Fruit fly (Drosophila melanogaster) whole organism, embryonic: Measurements from ENCODE around the gene Srp14.

Experiments used
- CG11093 ChIP-seq: fragments of 200-800 bp; sonication (Bioruptor generic); IDR thresholded peaks from 3 replicates; pipeline ENCODE4 v1.3.6; 2022; ENCODE audit warnings: missing biosample characterization, missing genetic modification characterization
- CG12155 ChIP-seq: fragments of 200-800 bp; sonication (Bioruptor generic); optimal IDR thresholded peaks from 3 replicates; lab custom pipeline; 2016; ENCODE audit warnings: missing biosample characterization, missing genetic modification characterization
- CG12219 ChIP-seq: fragments of 200-800 bp; sonication (Bioruptor generic); optimal IDR thresholded peaks from 3 replicates; lab custom pipeline; 2018; ENCODE audit warnings: missing biosample characterization, mild to moderate bottlenecking, missing genetic modification characterization
- CG12942 ChIP-seq: fragments of 200-800 bp; sonication (Bioruptor generic); optimal IDR thresholded peaks from 3 replicates; lab custom pipeline; 2016; ENCODE audit warnings: missing biosample characterization, missing genetic modification characterization
- CG15601 ChIP-seq: fragments of 200-800 bp; sonication (Bioruptor generic); optimal IDR thresholded peaks from 3 replicates; lab custom pipeline; 2019; ENCODE audit warnings: missing biosample characterization, mild to moderate bottlenecking, missing genetic modification characterization, moderate library complexity
- CG1603 ChIP-seq: fragments of 200-800 bp; sonication (Bioruptor generic); optimal IDR thresholded peaks from 2 replicates; lab custom pipeline; 2019; ENCODE audit warnings: missing biosample characterization, mild to moderate bottlenecking, missing genetic modification characterization, moderate library complexity
- CG18599 ChIP-seq: fragments of 200-800 bp; sonication (Bioruptor generic); optimal IDR thresholded peaks from 3 replicates; lab custom pipeline; 2017; ENCODE audit warnings: missing biosample characterization, missing genetic modification characterization, mild to moderate bottlenecking, moderate library complexity, missing genetic modification reagents
- CG33213 ChIP-seq: fragments of 200-800 bp; sonication (Bioruptor generic); optimal IDR thresholded peaks from 3 replicates; lab custom pipeline; 2016; ENCODE audit warnings: missing biosample characterization, missing genetic modification characterization
- CG42726 ChIP-seq: fragments of 200-800 bp; sonication (Bioruptor generic); IDR thresholded peaks from 2 replicates; pipeline ENCODE4 v1.3.6; 2022; ENCODE audit warnings: missing biosample characterization, missing genetic modification characterization; ENCODE audit not compliant: partially characterized antibody
- CG6175 ChIP-seq: fragments of 200-800 bp; sonication (Bioruptor generic); IDR thresholded peaks from 3 replicates; pipeline ENCODE4 v1.3.6; 2022; ENCODE audit warnings: missing biosample characterization, missing genetic modification characterization
- CG6654 ChIP-seq: fragments of 200-800 bp; sonication (Bioruptor generic); optimal IDR thresholded peaks from 2 replicates; lab custom pipeline; 2017; ENCODE audit warnings: missing biosample characterization, mild to moderate bottlenecking, missing genetic modification characterization
- CG6689 ChIP-seq: fragments of 200-800 bp; sonication (Bioruptor generic); IDR thresholded peaks from 2 replicates; pipeline ENCODE4 v1.3.6; 2022; ENCODE audit warnings: missing biosample characterization, missing genetic modification characterization
- CG6854 ChIP-seq: fragments of 200-800 bp; sonication (Bioruptor generic); optimal IDR thresholded peaks from 3 replicates; lab custom pipeline; 2017; ENCODE audit warnings: missing biosample characterization, mild to moderate bottlenecking, missing genetic modification characterization
- CG8359 ChIP-seq: fragments of 200-800 bp; sonication (Bioruptor generic); optimal IDR thresholded peaks from 2 replicates; lab custom pipeline; 2017; ENCODE audit warnings: missing biosample characterization, mild to moderate bottlenecking, missing genetic modification characterization, borderline replicate concordance
- CG9817 ChIP-seq: fragments of 200-800 bp; sonication (Bioruptor generic); optimal IDR thresholded peaks from 2 replicates; lab custom pipeline; 2018; ENCODE audit warnings: missing biosample characterization, mild to moderate bottlenecking, missing genetic modification characterization, moderate library complexity
- CG9876 ChIP-seq: fragments of 200-800 bp; sonication (Bioruptor generic); optimal IDR thresholded peaks from 2 replicates; lab custom pipeline; 2016; ENCODE audit warnings: missing biosample characterization, missing genetic modification characterization
- D19B ChIP-seq: fragments of 200-800 bp; sonication (Bioruptor generic); optimal IDR thresholded peaks from 2 replicates; lab custom pipeline; 2017; ENCODE audit warnings: missing biosample characterization, mild to moderate bottlenecking, missing genetic modification characterization
- Doc2 ChIP-seq: fragments of 200-800 bp; sonication (Bioruptor generic); IDR thresholded peaks from 2 replicates; pipeline ENCODE4 v1.3.6; 2022; ENCODE audit warnings: missing biosample characterization, missing genetic modification characterization
- Ets65A ChIP-seq: fragments of 200-800 bp; sonication (Bioruptor generic); peaks from one replicate; lab custom pipeline; 2016; ENCODE audit warnings: missing biosample characterization, missing genetic modification characterization
- HLH4C ChIP-seq: fragments of 200-800 bp; sonication (Bioruptor generic); IDR thresholded peaks from 3 replicates; pipeline ENCODE4 v1.3.6; 2022; ENCODE audit warnings: missing biosample characterization, missing genetic modification characterization; ENCODE audit not compliant: partially characterized antibody
- HLHmδ ChIP-seq: fragments of 200-800 bp; sonication (Bioruptor generic); optimal IDR thresholded peaks from 2 replicates; lab custom pipeline; 2018; ENCODE audit warnings: missing biosample characterization, mild to moderate bottlenecking, missing genetic modification characterization, moderate library complexity
- Hey ChIP-seq: fragments of 200-800 bp; sonication (Bioruptor generic); optimal IDR thresholded peaks from 3 replicates; lab custom pipeline; 2018; ENCODE audit warnings: missing biosample characterization, mild to moderate bottlenecking, missing genetic modification characterization
- Hr39 ChIP-seq: fragments of >200 bp; optimal IDR thresholded peaks from 2 replicates; lab custom pipeline; 2017
- Ravus ChIP-seq: fragments of 200-800 bp; sonication (Bioruptor generic); IDR thresholded peaks from 2 replicates; pipeline ENCODE4 v1.3.6; 2022; ENCODE audit warnings: missing biosample characterization, missing genetic modification characterization
- Spps ChIP-seq: fragments of 200-800 bp; sonication (Bioruptor generic); optimal IDR thresholded peaks from 2 replicates; lab custom pipeline; 2018; ENCODE audit warnings: missing biosample characterization, mild to moderate bottlenecking, missing genetic modification characterization
- Xrp1 ChIP-seq: fragments of 200-800 bp; sonication (Bioruptor generic); IDR thresholded peaks from 2 replicates; pipeline ENCODE4 v1.3.6; 2022; ENCODE audit warnings: missing biosample characterization, missing genetic modification characterization
- ab ChIP-seq: fragments of 200-800 bp; sonication (Bioruptor generic); optimal IDR thresholded peaks from 2 replicates; lab custom pipeline; 2016; ENCODE audit warnings: missing biosample characterization, missing genetic modification characterization
- chif ChIP-seq, 2 experiments: fragments of 200-800 bp; sonication (Bioruptor generic); optimal IDR thresholded peaks; 3 replicates each; lab custom pipeline; 2016; ENCODE audit warnings: missing biosample characterization in 2 of 2, missing genetic modification characterization in 2 of 2
- crc ChIP-seq: fragments of 200-800 bp; sonication (Bioruptor generic); optimal IDR thresholded peaks from 2 replicates; lab custom pipeline; 2016; ENCODE audit warnings: missing biosample characterization, missing genetic modification characterization
- h ChIP-seq: fragments of >200 bp; optimal IDR thresholded peaks from 2 replicates; lab custom pipeline; 2017
- hth ChIP-seq: fragments of >200 bp; optimal IDR thresholded peaks from 2 replicates; lab custom pipeline; 2017; ENCODE audit warnings: inconsistent platforms
- kah ChIP-seq: fragments of 200-800 bp; sonication (Bioruptor generic); optimal IDR thresholded peaks from 2 replicates; lab custom pipeline; 2018; ENCODE audit warnings: missing biosample characterization, mild to moderate bottlenecking, missing genetic modification characterization
- kni ChIP-seq: fragments of 200-800 bp; sonication (Bioruptor generic); optimal IDR thresholded peaks from 3 replicates; lab custom pipeline; 2017; ENCODE audit warnings: mild to moderate bottlenecking, missing biosample characterization, missing genetic modification reagents, missing genetic modification characterization
- lmd ChIP-seq: fragments of 200-800 bp; sonication (Bioruptor generic); IDR thresholded peaks from 2 replicates; pipeline ENCODE4 v1.3.6; 2022; ENCODE audit warnings: missing biosample characterization, missing genetic modification characterization
- prd ChIP-seq, 3 experiments: fragments of >200 bp in 2 of 3; fragments of 200-800 bp in 1 of 3; sonication (Bioruptor generic) in 1 of 3; optimal IDR thresholded peaks in 2 of 3; IDR thresholded peaks in 1 of 3; 2 replicates in 2 of 3; 3 replicates in 1 of 3; pipeline versions ENCODE4 v1.3.6 to Lab custom; 2017 to 2022; ENCODE audit warnings: missing biosample characterization in 1 of 3, missing genetic modification characterization in 1 of 3
- sens ChIP-seq: fragments of 200-800 bp; sonication (Bioruptor generic); peaks from one replicate; lab custom pipeline; 2016; ENCODE audit warnings: missing biosample characterization, missing genetic modification characterization
- seq ChIP-seq: fragments of 200-800 bp; sonication (Bioruptor generic); IDR thresholded peaks from 2 replicates; pipeline ENCODE4 v1.3.6; 2022; ENCODE audit warnings: missing biosample characterization, missing genetic modification characterization
- sim ChIP-seq: fragments of 200-800 bp; sonication (Bioruptor generic); IDR thresholded peaks from 2 replicates; pipeline ENCODE4 v1.3.6; 2022; ENCODE audit warnings: missing biosample characterization, missing genetic modification characterization
- sisA ChIP-seq: fragments of 200-800 bp; sonication (Bioruptor generic); IDR thresholded peaks from 2 replicates; pipeline ENCODE4 v1.3.6; 2022; ENCODE audit warnings: missing biosample characterization, missing genetic modification characterization

Gene Srp14

DNA sequence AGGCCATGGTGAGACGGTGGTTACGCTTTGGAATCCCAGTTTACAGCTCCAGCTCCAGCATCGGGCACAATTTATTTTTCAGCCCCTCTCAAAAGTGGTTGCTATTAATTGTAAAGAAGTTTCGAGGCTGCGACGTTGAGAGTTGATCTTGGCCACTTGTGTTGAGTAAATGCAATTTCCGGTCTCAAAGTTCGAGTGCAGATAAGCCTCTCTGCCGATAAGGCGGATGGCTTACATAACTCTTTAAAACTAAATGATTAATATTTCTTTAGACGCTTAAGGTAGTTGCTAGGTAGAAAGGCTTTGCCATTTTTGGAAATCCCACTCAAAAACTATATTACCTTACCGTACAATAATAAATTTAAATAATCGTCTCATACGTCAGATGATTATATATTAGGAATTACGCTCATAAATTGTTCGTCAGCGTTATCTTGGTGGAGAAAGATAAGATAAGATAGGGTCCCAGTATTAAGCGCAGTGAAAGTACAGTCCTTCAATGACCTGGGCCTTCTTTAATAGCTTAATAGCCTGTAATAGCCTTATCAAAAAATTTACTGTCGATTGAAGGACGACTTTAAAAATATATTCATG lies 25.7 kb downstream of the Srp14 start (continued):
- no peak for TF ChIP-seq chif (GFP tag; optimal IDR thresholded peaks at IDR 0.05; lab: Kevin White, UChicago)
- TF ChIP-seq D19B (GFP tag; lab: Kevin White, UChicago) = no peak
- TF ChIP-seq CG9817 (tag; lab: Kevin White, UChicago) = no peak
- TF ChIP-seq CG6854 (GFP tag; lab: Kevin White, UChicago) = no peak
- TF ChIP-seq Xrp1 (GFP tag; lab: Robert Waterston, UW) = no peak
- no peak for TF ChIP-seq CG9876 (GFP tag; lab: Kevin White, UChicago)
- TF ChIP-seq CG8359 = no peak
- TF ChIP-seq seq (GFP tag; lab: Robert Waterston, UW) = no peak
- no peak for TF ChIP-seq CG18599 (GFP tag; lab: Kevin White, UChicago)
- no peak for TF ChIP-seq CG42726 (GFP tag; lab: Robert Waterston, UW)
- TF ChIP-seq CG15601 = no peak
- no peak for TF ChIP-seq sim

DNA sequence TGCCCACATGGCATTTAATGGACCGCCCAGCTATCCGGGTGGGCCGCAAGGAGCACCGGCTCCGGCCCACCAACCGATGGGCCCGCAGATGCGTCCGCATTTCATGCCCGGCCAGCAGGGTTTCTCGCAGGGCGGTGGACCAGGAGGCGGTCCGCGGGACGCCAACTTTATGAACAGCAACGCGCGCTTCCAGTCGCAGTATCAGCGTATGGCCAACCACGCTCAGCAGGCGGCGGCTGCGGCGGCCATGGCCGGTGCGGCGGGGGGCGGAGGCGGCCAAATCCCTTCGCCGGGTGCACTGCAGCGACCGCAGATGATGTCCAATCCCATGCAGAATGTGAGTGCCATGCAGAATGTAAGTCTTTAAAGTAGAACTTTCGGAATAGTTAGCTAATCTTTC lies 28.3 kb downstream of the Srp14 start:
- TF ChIP-seq sens (GFP tag; lab: Kevin White, UChicago) (no peak), CG9876 (GFP tag; lab: Kevin White, UChicago) (no peak), Ravus (no peak), Hr39 (lab: Kevin White, UChicago) (peak; percentile 40), sisA (0 out of 2 replicates have a peak, but pooled peaks have one; percentile 7), Doc2 (GFP tag; lab: Robert Waterston, UW) (no peak), CG33213 (no peak), CG11093 (GFP tag; lab: Robert Waterston, UW) (0 out of 3 replicates have a peak, but pooled peaks have one; percentile 21), prd (optimal IDR thresholded peaks at IDR 0.05; lab: Kevin White, UChicago) (no peak), prd (GFP tag; IDR thresholded peaks at IDR 0.05; lab: Robert Waterston, UW) (peak; percentile 35; the same call in 1 of the 3 replicates), Hey (tag; lab: Kevin White, UChicago) (no peak), CG1603 (tag; lab: Kevin White, UChicago) (no peak), crc (GFP tag; lab: Kevin White, UChicago) (no peak), CG12155 (no peak), hth (lab: Kevin White, UChicago) (no peak), Ets65A (GFP tag; lab: Kevin White, UChicago) (peak; percentile 71), CG12942 (GFP tag; lab: Kevin White, UChicago) (no peak), kah (GFP tag; lab: Kevin White, UChicago) (no peak), CG6654 (GFP tag; lab: Kevin White, UChicago) (no peak), h (lab: Kevin White, UChicago) (no peak), HLHmδ (GFP tag; lab: Kevin White, UChicago) (no peak), CG6175 (no peak)

DNA sequence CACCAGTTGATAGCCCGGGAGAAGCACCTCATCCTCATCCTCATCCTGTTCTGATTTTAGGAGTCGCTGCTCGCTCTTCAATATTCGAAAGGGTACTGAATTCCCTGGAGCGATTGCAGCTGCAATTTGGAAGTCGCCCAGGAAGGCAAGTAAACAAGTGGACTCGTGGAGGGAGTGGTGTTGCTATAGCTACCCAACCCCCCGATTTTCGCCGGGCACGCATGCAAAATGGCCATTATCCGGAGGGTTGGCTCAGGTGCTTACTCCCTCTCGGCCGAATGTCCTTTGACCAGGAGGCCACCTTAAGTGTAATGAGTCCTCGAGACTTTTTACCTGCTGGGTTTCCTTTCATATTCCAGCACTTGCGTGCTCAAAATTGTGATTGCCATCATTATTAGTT lies 36.9 kb downstream of the Srp14 start, which contains the start of gene CG15923:
CG15923 (minus strand) TSS at position 101 of the 400 bp plus-strand sequence.
- TF ChIP-seq CG12219 (no peak), ab (no peak), lmd (GFP tag; lab: Robert Waterston, UW) (0 out of 2 replicates have a peak, but pooled peaks have one; percentile 17), kni (GFP tag; lab: Kevin White, UChicago) (no peak), CG6689 (GFP tag; lab: Robert Waterston, UW) (no peak), Spps (tag; lab: Kevin White, UChicago) (no peak), HLH4C (GFP tag; lab: Robert Waterston, UW) (0 out of 3 replicates have a peak, but pooled peaks have one; percentile 18)
- TF ChIP-seq, all 482 proteins: peak for 2
